Fruit fly (Drosophila melanogaster) whole organism, embryonic: Measurements from ENCODE around the gene CG4456.

Experiments used
- Asciz ChIP-seq: fragments of 200-800 bp; sonication (Bioruptor generic); optimal IDR thresholded peaks from 2 replicates; lab custom pipeline; 2017; ENCODE audit warnings: missing biosample characterization, mild to moderate bottlenecking, missing genetic modification characterization, missing genetic modification reagents
- Bteb2 ChIP-seq: fragments of 200-800 bp; sonication (Bioruptor generic); optimal IDR thresholded peaks from 2 replicates; lab custom pipeline; 2016; ENCODE audit warnings: missing biosample characterization, missing genetic modification characterization
- CG10366 ChIP-seq: fragments of 200-800 bp; sonication (Bioruptor generic); IDR thresholded peaks from 2 replicates; pipeline ENCODE4 v1.3.6; 2022; ENCODE audit warnings: missing biosample characterization, missing genetic modification characterization
- CG11456 ChIP-seq: fragments of 200-800 bp; sonication (Bioruptor generic); IDR thresholded peaks from 3 replicates; pipeline ENCODE4 v1.3.6; 2022; ENCODE audit warnings: missing biosample characterization, missing genetic modification characterization
- CG12942 ChIP-seq: fragments of 200-800 bp; sonication (Bioruptor generic); optimal IDR thresholded peaks from 3 replicates; lab custom pipeline; 2016; ENCODE audit warnings: missing biosample characterization, missing genetic modification characterization
- CG14050 ChIP-seq: fragments of 200-800 bp; sonication (Bioruptor generic); IDR thresholded peaks from 3 replicates; pipeline ENCODE4 v1.3.6; 2022; ENCODE audit warnings: missing biosample characterization, missing genetic modification characterization
- CG1529 ChIP-seq: fragments of 200-800 bp; sonication (Bioruptor generic); optimal IDR thresholded peaks from 3 replicates; lab custom pipeline; 2018; ENCODE audit warnings: missing biosample characterization, missing genetic modification characterization
- CG15514 ChIP-seq: fragments of 200-800 bp; sonication (Bioruptor generic); optimal IDR thresholded peaks from 3 replicates; lab custom pipeline; 2017; ENCODE audit warnings: missing biosample characterization, missing genetic modification characterization, mild to moderate bottlenecking, moderate library complexity, missing genetic modification reagents
- CG1603 ChIP-seq: fragments of 200-800 bp; sonication (Bioruptor generic); optimal IDR thresholded peaks from 2 replicates; lab custom pipeline; 2019; ENCODE audit warnings: missing biosample characterization, mild to moderate bottlenecking, missing genetic modification characterization, moderate library complexity
- CG1647 ChIP-seq: fragments of 200-800 bp; sonication (Bioruptor generic); optimal IDR thresholded peaks from 3 replicates; lab custom pipeline; 2016; ENCODE audit warnings: missing biosample characterization, missing genetic modification characterization
- CG17328 ChIP-seq: fragments of 200-800 bp; sonication (Bioruptor generic); IDR thresholded peaks from 2 replicates; pipeline ENCODE4 v1.3.6; 2022; ENCODE audit warnings: missing biosample characterization, missing genetic modification characterization
- CG17612 ChIP-seq: fragments of 200-800 bp; sonication (Bioruptor generic); IDR thresholded peaks from 2 replicates; pipeline ENCODE4 v1.3.6; 2022; ENCODE audit warnings: missing biosample characterization, missing genetic modification characterization
- CG2199 ChIP-seq: fragments of 200-800 bp; sonication (Bioruptor generic); IDR thresholded peaks from 3 replicates; pipeline ENCODE4 v1.3.6; 2022; ENCODE audit warnings: missing biosample characterization, missing genetic modification characterization
- CG2712 ChIP-seq: fragments of 200-800 bp; optimal IDR thresholded peaks from 3 replicates; lab custom pipeline; 2019; ENCODE audit warnings: missing biosample characterization, mild to moderate bottlenecking, missing genetic modification characterization, moderate library complexity
- CG4360 ChIP-seq: fragments of 200-800 bp; sonication (Bioruptor generic); IDR thresholded peaks from 2 replicates; pipeline ENCODE4 v1.3.6; 2022; ENCODE audit warnings: missing biosample characterization, missing genetic modification characterization
- CG4617 ChIP-seq: fragments of 200-800 bp; sonication (Bioruptor generic); optimal IDR thresholded peaks from 3 replicates; lab custom pipeline; 2016; ENCODE audit warnings: missing biosample characterization, missing genetic modification characterization, borderline replicate concordance
- CG4820 ChIP-seq: fragments of 200-800 bp; sonication (Bioruptor generic); optimal IDR thresholded peaks from 3 replicates; lab custom pipeline; 2016; ENCODE audit warnings: missing biosample characterization, missing genetic modification characterization
- CG9932 ChIP-seq: fragments of 200-800 bp; sonication (Bioruptor generic); IDR thresholded peaks from 2 replicates; pipeline ENCODE4 v1.3.6; 2022; ENCODE audit warnings: missing biosample characterization, missing genetic modification characterization
- Dll ChIP-seq: fragments of 200-800 bp; sonication (Bioruptor generic); IDR thresholded peaks from 4 replicates; pipeline ENCODE4 v1.3.6; 2022; ENCODE audit warnings: missing biosample characterization, missing genetic modification characterization; ENCODE audit not compliant: partially characterized antibody
- H2.0 ChIP-seq: fragments of 200-800 bp; sonication (Bioruptor generic); IDR thresholded peaks from 2 replicates; pipeline ENCODE4 v1.3.6; 2022; ENCODE audit warnings: missing biosample characterization, missing genetic modification characterization
- Hey ChIP-seq: fragments of 200-800 bp; sonication (Bioruptor generic); optimal IDR thresholded peaks from 3 replicates; lab custom pipeline; 2018; ENCODE audit warnings: missing biosample characterization, mild to moderate bottlenecking, missing genetic modification characterization
- Jarid2 ChIP-seq: fragments of 200-800 bp; sonication (Bioruptor generic); optimal IDR thresholded peaks from 3 replicates; lab custom pipeline; 2017; ENCODE audit warnings: mild to moderate bottlenecking, missing biosample characterization, missing genetic modification reagents, missing genetic modification characterization
- Optix ChIP-seq: fragments of 200-800 bp; sonication (Bioruptor generic); IDR thresholded peaks from 3 replicates; pipeline ENCODE4 v1.3.6; 2022; ENCODE audit warnings: missing biosample characterization, missing genetic modification characterization
- Pdp1 ChIP-seq, 2 experiments: fragments of 200-800 bp; sonication (Bioruptor generic); optimal IDR thresholded peaks; 3 replicates each; lab custom pipeline; 2016; ENCODE audit warnings: missing biosample characterization in 2 of 2, missing genetic modification characterization in 2 of 2, mild to moderate bottlenecking in 1 of 2, moderate library complexity in 1 of 2
- Sin3A ChIP-seq: fragments of >200 bp; optimal IDR thresholded peaks from 2 replicates; lab custom pipeline; 2018
- ara ChIP-seq: fragments of 200-800 bp; sonication (Bioruptor generic); IDR thresholded peaks from 2 replicates; pipeline ENCODE4 v1.3.6; 2022; ENCODE audit warnings: missing biosample characterization, missing genetic modification characterization
- bigmax ChIP-seq: fragments of 200-800 bp; sonication (Bioruptor generic); optimal IDR thresholded peaks from 2 replicates; lab custom pipeline; 2018; ENCODE audit warnings: missing biosample characterization, mild to moderate bottlenecking, missing genetic modification characterization
- crp ChIP-seq, 2 experiments: fragments of 200-800 bp; sonication (Bioruptor generic); optimal IDR thresholded peaks; 2 replicates in 1 of 2; 3 replicates in 1 of 2; lab custom pipeline; 2017; ENCODE audit warnings: missing biosample characterization in 2 of 2, missing genetic modification characterization in 2 of 2, mild to moderate bottlenecking in 1 of 2, moderate library complexity in 1 of 2
- esg ChIP-seq: fragments of 200-800 bp; sonication (Bioruptor generic); conservative IDR thresholded peaks from 2 replicates; pipeline ENCODE4 v1.3.6; 2022; ENCODE audit warnings: missing biosample characterization, missing genetic modification characterization
- fd96Cb ChIP-seq: fragments of 200-800 bp; sonication (Bioruptor generic); optimal IDR thresholded peaks from 2 replicates; lab custom pipeline; 2018; ENCODE audit warnings: missing biosample characterization, mild to moderate bottlenecking, missing genetic modification characterization, moderate library complexity
- gce ChIP-seq: fragments of 200-800 bp; sonication (Bioruptor generic); IDR thresholded peaks from 3 replicates; pipeline ENCODE4 v1.3.6; 2022; ENCODE audit warnings: missing biosample characterization, missing genetic modification characterization
- grau ChIP-seq: fragments of 200-800 bp; optimal IDR thresholded peaks from 3 replicates; lab custom pipeline; 2019; ENCODE audit warnings: missing biosample characterization, mild to moderate bottlenecking, missing genetic modification characterization, moderate library complexity
- odd ChIP-seq: fragments of 200-800 bp; sonication (Bioruptor generic); optimal IDR thresholded peaks from 2 replicates; lab custom pipeline; 2017; ENCODE audit warnings: missing biosample characterization, mild to moderate bottlenecking, missing genetic modification characterization
- run ChIP-seq: fragments of 200-800 bp; sonication (Bioruptor generic); optimal IDR thresholded peaks from 3 replicates; lab custom pipeline; 2018; ENCODE audit warnings: missing biosample characterization, mild to moderate bottlenecking, missing genetic modification characterization
- sc ChIP-seq, 3 experiments: fragments of >200 bp in 2 of 3; fragments of 200-800 bp in 1 of 3; sonication (Bioruptor generic) in 1 of 3; optimal IDR thresholded peaks; 2 replicates in 2 of 3; 3 replicates in 1 of 3; lab custom pipeline; 2017; ENCODE audit warnings: mild to moderate bottlenecking in 1 of 3, missing biosample characterization in 1 of 3, missing genetic modification characterization in 1 of 3, missing genetic modification reagents in 1 of 3
- schlank ChIP-seq: fragments of 200-800 bp; sonication (Bioruptor generic); optimal IDR thresholded peaks from 2 replicates; lab custom pipeline; 2018; ENCODE audit warnings: missing biosample characterization, mild to moderate bottlenecking, missing genetic modification characterization
- slbo ChIP-seq: fragments of 200-800 bp; sonication (Bioruptor generic); IDR thresholded peaks from 2 replicates; pipeline ENCODE4 v1.3.6; 2022; ENCODE audit warnings: missing biosample characterization, missing genetic modification characterization
- ssp ChIP-seq: fragments of 200-800 bp; sonication (Bioruptor generic); IDR thresholded peaks from 2 replicates; pipeline ENCODE4 v1.3.6; 2022; ENCODE audit warnings: missing biosample characterization, missing genetic modification characterization
- tin ChIP-seq: fragments of 200-800 bp; sonication (Bioruptor generic); optimal IDR thresholded peaks from 3 replicates; lab custom pipeline; 2016; ENCODE audit warnings: missing biosample characterization, missing genetic modification characterization

CG4456 gene

DNA sequence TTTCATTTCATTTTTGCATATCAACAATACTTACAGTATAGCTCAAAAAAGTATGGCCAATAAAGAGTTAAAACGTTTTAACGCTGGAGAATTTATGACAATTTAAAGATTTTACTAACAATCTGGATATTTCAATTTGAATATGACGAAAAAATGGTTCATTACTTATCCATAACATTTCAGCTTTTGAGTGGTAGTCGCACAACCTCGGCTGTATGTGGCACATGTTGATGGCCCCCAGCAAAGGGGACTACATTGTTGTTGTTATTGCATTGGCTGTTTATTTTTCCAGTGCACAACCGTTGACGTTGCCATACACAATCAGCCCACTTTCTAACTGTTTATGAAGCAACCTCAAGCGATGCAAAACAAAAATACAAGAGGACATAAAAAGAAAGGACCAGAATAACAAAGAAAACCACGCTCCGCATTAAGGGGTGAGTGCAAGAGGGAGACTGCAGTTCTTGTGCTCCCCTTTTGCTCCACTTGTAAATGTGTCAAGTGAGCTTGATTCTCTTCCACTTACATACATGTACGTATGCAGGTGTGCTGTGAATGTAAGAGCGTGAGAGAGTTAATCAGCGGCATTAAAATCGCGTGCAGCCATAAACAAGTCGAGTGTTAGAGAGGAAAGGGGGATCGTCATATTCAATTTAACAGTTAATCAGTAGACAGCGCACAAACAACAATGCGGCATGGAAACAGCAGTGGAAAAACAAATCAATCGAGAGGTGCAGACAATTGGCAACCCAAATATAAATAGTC lies 47.7 kb downstream of the CG4456 start (continued):
- TF ChIP-seq sc (optimal IDR thresholded peaks at IDR 0.05; lab: Kevin White, UChicago) (no peak), sc (GFP tag; optimal IDR thresholded peaks at IDR 0.05; lab: Kevin White, UChicago) (peak; percentile 10), CG4820 (GFP tag; lab: Kevin White, UChicago) (no peak), CG12942 (GFP tag; lab: Kevin White, UChicago) (peak; percentile 4), Jarid2 (GFP tag; lab: Kevin White, UChicago) (no peak), CG2199 (GFP tag; lab: Robert Waterston, UW) (no peak), Hey (tag; lab: Kevin White, UChicago) (no peak), CG14050 (GFP tag; lab: Robert Waterston, UW) (peak; percentile 24; the same call in 2 of the 3 replicates), CG1647 (GFP tag; lab: Kevin White, UChicago) (peak; percentile 22), gce (GFP tag; lab: Robert Waterston, UW) (no peak), slbo (GFP tag; lab: Robert Waterston, UW) (peak; percentile 38), H2.0 (GFP tag; lab: Robert Waterston, UW) (0 out of 2 replicates have a peak, but pooled peaks have one; percentile 24), tin (GFP tag; lab: Kevin White, UChicago) (no peak), CG1603 (tag; lab: Kevin White, UChicago) (peak; percentile 70), crp (GFP tag; optimal IDR thresholded peaks at IDR 0.05; lab: Kevin White, UChicago) (no peak), CG17328 (GFP tag; lab: Robert Waterston, UW) (peak; percentile 69), Sin3A (lab: Kevin White, UChicago) (no peak), Dll (GFP tag; lab: Robert Waterston, UW) (no peak), ara (GFP tag; lab: Robert Waterston, UW) (no peak), odd (GFP tag; lab: Kevin White, UChicago) (peak; percentile 44), CG2712 (tag; lab: Kevin White, UChicago) (peak; percentile 57), CG15514 (GFP tag; lab: Kevin White, UChicago) (peak; percentile 24), CG4360 (GFP tag; lab: Robert Waterston, UW) (0 out of 2 replicates have a peak, but pooled peaks have one; percentile 13), fd96Cb (tag; lab: Kevin White, UChicago) (peak; percentile 39), CG4617 (no peak), CG17612 (GFP tag; lab: Robert Waterston, UW) (no peak), Bteb2 (GFP tag; lab: Kevin White, UChicago) (peak; percentile 16), CG1529 (GFP tag; lab: Kevin White, UChicago) (peak; percentile 2), CG11456 (0 out of 3 replicates have a peak, but pooled peaks have one; percentile 24), Optix (GFP tag; lab: Robert Waterston, UW) (no peak), ssp (GFP tag; lab: Robert Waterston, UW) (0 out of 2 replicates have a peak, but pooled peaks have one; percentile 16), CG9932 (no peak), bigmax (GFP tag; lab: Kevin White, UChicago) (no peak), run (tag; lab: Kevin White, UChicago) (peak; percentile 51), Asciz (GFP tag; lab: Kevin White, UChicago) (peak; percentile 52)
- TF ChIP-seq, all 482 proteins: peak for 180

DNA sequence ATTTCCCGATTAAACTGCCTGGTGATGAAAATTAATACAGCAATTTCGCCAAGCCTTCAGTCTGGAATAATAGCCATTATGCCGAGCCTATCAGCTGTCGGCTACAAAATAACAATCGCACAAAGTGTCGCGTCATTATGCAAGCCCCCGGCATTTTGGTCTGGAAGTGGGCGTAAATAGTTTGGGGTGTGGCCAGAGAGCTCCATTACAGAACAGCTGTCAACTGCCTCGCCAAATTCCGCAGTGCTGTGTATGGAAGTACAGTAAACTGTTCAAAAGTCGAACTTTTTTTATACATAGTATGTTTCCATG lies 48.3 kb downstream of the CG4456 start:
- no peak for TF ChIP-seq CG10366 (GFP tag; lab: Robert Waterston, UW)
- no peak for TF ChIP-seq esg (GFP tag; lab: Robert Waterston, UW)
- TF ChIP-seq schlank (tag; lab: Kevin White, UChicago) = no peak
- peak in 1 of 2 experiments; percentile 52 for TF ChIP-seq Pdp1 (GFP tag; optimal IDR thresholded peaks at IDR 0.05; lab: Kevin White, UChicago)
- TF ChIP-seq grau = peak; percentile 39
- TF ChIP-seq, all 482 proteins: peak for 2
